Worm (Caenorhabditis elegans) whole organism, L2 larva: ENCODE measurements around the gene F42C5.9.

Source experiments
- C34F6.9 ChIP-seq: fragments of 150-350 bp; optimal IDR thresholded peaks from 2 replicates; lab custom pipeline; 2014; ENCODE audit warnings: missing biosample characterization, missing genetic modification characterization
- F13H6.1 ChIP-seq: sonication (generic microtip); optimal IDR thresholded peaks from 2 replicates; lab custom pipeline; 2016; ENCODE audit warnings: missing genetic modification characterization, missing compliant biosample characterization
- R02D3.7 ChIP-seq: fragments of 150-350 bp; optimal IDR thresholded peaks from 2 replicates; lab custom pipeline; 2014; ENCODE audit warnings: missing biosample characterization, missing genetic modification characterization
- Y55F3AM.14 ChIP-seq: fragments of 200-800 bp; sonication (Bioruptor generic); optimal IDR thresholded peaks from 2 replicates; lab custom pipeline; 2018; ENCODE audit warnings: mild to moderate bottlenecking, missing genetic modification characterization, missing compliant biosample characterization
- ZK546.5 ChIP-seq: sonication (generic microtip); optimal IDR thresholded peaks from 2 replicates; lab custom pipeline; 2017; ENCODE audit warnings: missing biosample characterization, missing genetic modification characterization
- alr-1 ChIP-seq: fragments of 150-350 bp; optimal IDR thresholded peaks from 2 replicates; lab custom pipeline; 2014; ENCODE audit warnings: missing biosample characterization, missing genetic modification characterization
- aly-2 ChIP-seq: fragments of 150-350 bp; optimal IDR thresholded peaks from 2 replicates; lab custom pipeline; 2014; ENCODE audit warnings: missing biosample characterization, missing genetic modification characterization
- ama-1 ChIP-seq: fragments of 150-350 bp; optimal IDR thresholded peaks from 2 replicates; lab custom pipeline; 2018; ENCODE audit warnings: inconsistent platforms
- blmp-1 ChIP-seq: sonication (generic microtip); optimal IDR thresholded peaks from 2 replicates; lab custom pipeline; 2017; ENCODE audit warnings: missing genetic modification characterization, mild to moderate bottlenecking, missing compliant biosample characterization, antibody characterized with exemption, moderate library complexity; ENCODE audit not compliant: insufficient read depth
- ceh-82 ChIP-seq: fragments of 150-350 bp; optimal IDR thresholded peaks from 2 replicates; lab custom pipeline; 2014; ENCODE audit warnings: missing biosample characterization, missing genetic modification characterization
- crh-2 ChIP-seq: sonication (generic microtip); optimal IDR thresholded peaks from 2 replicates; lab custom pipeline; 2017; ENCODE audit warnings: missing biosample characterization, missing genetic modification characterization
- dmd-4 ChIP-seq: sonication (generic microtip); optimal IDR thresholded peaks from 2 replicates; lab custom pipeline; 2017; ENCODE audit warnings: missing biosample characterization, missing genetic modification characterization
- egl-27 ChIP-seq: sonication (generic microtip); optimal IDR thresholded peaks from 3 replicates; lab custom pipeline; 2017; ENCODE audit warnings: missing biosample characterization, missing genetic modification reagents, missing genetic modification characterization
- fos-1 ChIP-seq: fragments of 150-350 bp; optimal IDR thresholded peaks from 2 replicates; lab custom pipeline; 2014; ENCODE audit warnings: missing biosample characterization, missing genetic modification characterization
- gmeb-1 ChIP-seq: fragments of 150-350 bp; optimal IDR thresholded peaks from 2 replicates; lab custom pipeline; 2014; ENCODE audit warnings: missing biosample characterization, missing genetic modification characterization
- lin-13 ChIP-seq: fragments of 150-350 bp; optimal IDR thresholded peaks from 2 replicates; lab custom pipeline; 2014; ENCODE audit warnings: missing biosample characterization, missing genetic modification reagents, missing genetic modification characterization
- lin-39 ChIP-seq: fragments of 150-350 bp; optimal IDR thresholded peaks from 2 replicates; lab custom pipeline; 2014; ENCODE audit warnings: missing biosample characterization, missing genetic modification reagents, missing genetic modification characterization
- mab-5 ChIP-seq: fragments of 150-350 bp; optimal IDR thresholded peaks from 2 replicates; lab custom pipeline; 2014; ENCODE audit warnings: missing biosample characterization, missing genetic modification characterization
- mbf-1 ChIP-seq: sonication (generic microtip); optimal IDR thresholded peaks from 2 replicates; lab custom pipeline; 2017; ENCODE audit warnings: missing biosample characterization, missing genetic modification characterization
- mdl-1 ChIP-seq, 2 experiments: fragments of 150-350 bp in 1 of 2; sonication (generic microtip) in 1 of 2; optimal IDR thresholded peaks; 2 replicates each; lab custom pipeline; 2017; ENCODE audit warnings: missing biosample characterization in 2 of 2, missing genetic modification characterization in 2 of 2
- nhr-10 ChIP-seq: sonication (generic microtip); optimal IDR thresholded peaks from 2 replicates; lab custom pipeline; 2017; ENCODE audit warnings: missing biosample characterization, missing genetic modification characterization
- nhr-12 ChIP-seq: fragments of 150-350 bp; optimal IDR thresholded peaks from 2 replicates; lab custom pipeline; 2014; ENCODE audit warnings: missing biosample characterization, missing genetic modification characterization
- nhr-129 ChIP-seq: fragments of 150-350 bp; optimal IDR thresholded peaks from 2 replicates; lab custom pipeline; 2014; ENCODE audit warnings: missing biosample characterization, missing genetic modification characterization
- nhr-77 ChIP-seq: fragments of 150-350 bp; optimal IDR thresholded peaks from 2 replicates; lab custom pipeline; 2014; ENCODE audit warnings: missing biosample characterization, missing genetic modification characterization
- sem-4 ChIP-seq: fragments of 150-350 bp; optimal IDR thresholded peaks from 2 replicates; lab custom pipeline; 2014; ENCODE audit warnings: missing biosample characterization, missing genetic modification reagents, missing genetic modification characterization
- skn-1 ChIP-seq: sonication (generic microtip); optimal IDR thresholded peaks from 2 replicates; lab custom pipeline; 2017; ENCODE audit warnings: missing biosample characterization, missing genetic modification characterization
- sma-3 ChIP-seq: sonication (generic microtip); optimal IDR thresholded peaks from 2 replicates; lab custom pipeline; 2016; ENCODE audit warnings: missing genetic modification reagents, missing genetic modification characterization, missing compliant biosample characterization
- sma-9 ChIP-seq, 2 experiments: fragments of 150-350 bp in 1 of 2; sonication (generic microtip) in 1 of 2; optimal IDR thresholded peaks; 2 replicates each; lab custom pipeline; 2014 to 2016; ENCODE audit warnings: missing genetic modification characterization in 2 of 2, mild to moderate bottlenecking in 1 of 2, missing biosample characterization in 1 of 2, missing compliant biosample characterization in 1 of 2, missing genetic modification reagents in 1 of 2, moderate library complexity in 1 of 2
- unc-55 ChIP-seq: fragments of 150-350 bp; sonication (generic microtip); optimal IDR thresholded peaks from 3 replicates; lab custom pipeline; 2014; ENCODE audit warnings: missing biosample characterization, missing genetic modification reagents, missing genetic modification characterization
- zag-1 ChIP-seq: fragments of 150-350 bp; optimal IDR thresholded peaks from 2 replicates; lab custom pipeline; 2014; ENCODE audit warnings: missing biosample characterization, missing genetic modification characterization
- ztf-11 ChIP-seq: sonication (generic microtip); optimal IDR thresholded peaks from 2 replicates; lab custom pipeline; 2017; ENCODE audit warnings: missing biosample characterization, missing genetic modification characterization

Gene F42C5.9

DNA sequence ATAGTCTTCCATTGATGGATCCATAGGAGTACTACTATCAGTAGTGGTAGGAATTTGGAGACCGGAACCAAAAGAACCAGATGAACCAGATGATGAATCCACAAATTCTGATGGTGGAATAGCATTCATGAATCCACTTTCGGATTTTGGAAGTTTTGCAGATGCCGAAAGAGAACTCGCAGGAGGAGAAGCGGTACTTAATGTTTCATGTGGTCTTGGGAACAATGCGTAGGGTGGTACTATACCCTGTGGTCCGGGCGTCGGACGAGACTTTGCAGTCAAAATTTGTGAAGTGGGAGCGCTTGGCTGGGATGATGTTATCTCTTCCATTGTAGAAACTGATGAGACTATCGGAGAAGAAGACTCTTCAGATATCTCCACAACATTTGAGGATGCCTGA is 21.1 kb upstream of the F42C5.9 start:
- TF ChIP-seq ceh-82 (tag; lab: Kevin White, UChicago) (no peak), nhr-12 (tag; lab: Kevin White, UChicago) (no peak), crh-2 (tag; lab: Kevin White, UChicago) (no peak), sma-3 (GFP tag; lab: Kevin White, UChicago) (no peak), unc-55 (GFP tag; lab: Kevin White, UChicago) (no peak), mdl-1 (tag; optimal IDR thresholded peaks at IDR 0.05; lab: Kevin White, UChicago) (no peak), zag-1 (tag; lab: Kevin White, UChicago) (no peak), Y55F3AM.14 (GFP tag; lab: Kevin White, UChicago) (no peak)

DNA sequence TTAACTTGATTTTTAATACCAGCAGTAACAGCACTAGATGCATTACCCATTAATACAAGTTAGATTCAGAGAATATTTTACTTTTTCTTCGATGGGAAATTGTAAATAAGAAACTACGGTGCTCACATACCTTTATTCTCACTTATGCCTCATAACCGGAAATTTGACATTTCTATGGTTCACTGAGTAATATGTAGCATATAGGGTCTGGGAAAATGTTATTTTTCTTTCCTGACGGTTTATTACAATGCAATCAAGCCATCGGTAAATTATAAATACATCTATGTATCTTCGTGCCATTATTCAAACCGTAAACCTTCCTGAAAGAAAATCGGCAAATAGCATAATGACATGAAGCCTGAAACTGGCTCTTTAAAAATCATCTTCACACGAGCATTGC is 15.8 kb upstream of the F42C5.9 start, which contains the start of gene ocr-4:
TSS of gene ocr-4 (minus strand) at position 101 of the 400 bp plus-strand sequence.
- TF ChIP-seq Y55F3AM.14 (GFP tag; lab: Kevin White, UChicago) (no peak), egl-27 (tag; lab: Kevin White, UChicago) (no peak), crh-2 (tag; lab: Kevin White, UChicago) (no peak), ceh-82 (tag; lab: Kevin White, UChicago) (no peak), skn-1 (tag; lab: Kevin White, UChicago) (no peak), ama-1 (lab: Kevin White, UChicago) (no peak), sma-3 (GFP tag; lab: Kevin White, UChicago) (no peak), zag-1 (tag; lab: Kevin White, UChicago) (no peak), fos-1 (tag; lab: Kevin White, UChicago) (no peak), lin-39 (tag; lab: Kevin White, UChicago) (no peak), mbf-1 (tag; lab: Kevin White, UChicago) (no peak)
- TF ChIP-seq, all 48 proteins: peak for 0

DNA sequence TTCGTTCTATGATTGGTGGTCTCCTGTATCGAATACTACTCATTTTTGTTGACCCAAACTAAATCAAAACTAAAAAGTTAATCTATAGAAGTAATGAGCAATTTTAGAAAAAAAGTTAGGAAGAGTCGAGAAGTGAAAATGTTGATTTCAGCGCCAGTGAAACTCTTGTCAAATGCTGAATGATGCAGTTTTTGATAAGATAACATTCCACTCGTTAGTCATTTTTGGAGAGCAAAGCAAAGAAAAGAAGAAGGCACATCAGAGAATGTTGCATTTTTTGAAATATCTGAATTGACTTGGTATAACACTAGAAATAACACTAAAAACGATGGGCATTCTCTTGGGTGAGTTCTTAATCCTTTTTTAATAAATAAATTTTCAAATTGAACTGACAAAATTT is 12.0 kb upstream of the F42C5.9 start, which contains the start of gene sqst-2:
TSS of gene sqst-2 (minus strand) at position 58 of the 400 bp plus-strand sequence.
- no peak for TF ChIP-seq nhr-77 (tag; lab: Kevin White, UChicago)
- no peak for TF ChIP-seq aly-2 (tag; lab: Kevin White, UChicago)
- TF ChIP-seq fos-1 (tag; lab: Kevin White, UChicago): peak; percentile 89
- TF ChIP-seq zag-1 (tag; lab: Kevin White, UChicago): no peak
- no peak for TF ChIP-seq gmeb-1 (tag; lab: Kevin White, UChicago)
- no peak for TF ChIP-seq skn-1 (tag; lab: Kevin White, UChicago)
- no peak for TF ChIP-seq lin-13

DNA sequence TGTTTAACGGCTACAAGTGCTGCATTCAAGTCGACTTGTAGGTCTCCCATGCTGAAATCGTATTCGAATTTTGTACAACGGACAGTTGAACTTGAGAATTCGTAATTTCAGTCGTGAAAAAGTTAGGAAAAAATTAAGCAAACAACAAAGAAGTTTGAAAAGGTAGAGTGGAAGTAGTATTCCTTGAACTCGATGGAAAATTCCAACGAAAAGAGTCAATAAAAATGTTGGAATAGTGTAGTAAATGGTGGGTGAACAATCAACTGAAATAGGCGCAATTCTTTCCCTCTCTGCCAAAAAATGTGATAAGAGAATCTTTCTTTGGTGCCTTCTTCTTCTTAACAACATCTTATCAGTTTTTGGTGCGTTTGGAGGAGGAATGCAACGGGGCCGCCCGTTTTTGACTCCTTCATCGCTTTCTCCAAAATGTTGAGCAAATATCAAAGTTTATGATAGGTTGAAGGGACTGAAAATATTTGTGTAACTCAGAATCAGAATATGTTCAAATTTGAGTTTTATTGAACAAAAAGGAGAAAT is 9.8 kb upstream of the F42C5.9 start, which contains the start of gene ifo-1:
TSS of gene ifo-1 (minus strand) at position 51 of the 537 bp plus-strand sequence.
- TF ChIP-seq nhr-77 (tag; lab: Kevin White, UChicago) (no peak), dmd-4 (tag; lab: Kevin White, UChicago) (no peak), ZK546.5 (tag; lab: Kevin White, UChicago) (no peak), zag-1 (tag; lab: Kevin White, UChicago) (no peak), crh-2 (tag; lab: Kevin White, UChicago) (peak; percentile 62), F13H6.1 (tag; lab: Kevin White, UChicago) (no peak), mbf-1 (tag; lab: Kevin White, UChicago) (no peak), sem-4 (tag; lab: Kevin White, UChicago) (no peak), aly-2 (tag; lab: Kevin White, UChicago) (no peak), blmp-1 (tag; lab: Kevin White, UChicago) (no peak), sma-9 (GFP tag; optimal IDR thresholded peaks at IDR 0.05; lab: Kevin White, UChicago) (peak; percentile 29), sma-9 (tag; optimal IDR thresholded peaks at IDR 0.05; lab: Kevin White, UChicago) (no peak), egl-27 (tag; lab: Kevin White, UChicago) (no peak), ztf-11 (tag; lab: Kevin White, UChicago) (no peak), lin-39 (tag; lab: Kevin White, UChicago) (no peak), nhr-129 (tag; lab: Kevin White, UChicago) (no peak), alr-1 (no peak), gmeb-1 (tag; lab: Kevin White, UChicago) (peak; percentile 35), R02D3.7 (no peak), sma-3 (GFP tag; lab: Kevin White, UChicago) (no peak), C34F6.9 (tag; lab: Kevin White, UChicago) (no peak), mab-5 (no peak), lin-13 (no peak), nhr-12 (tag; lab: Kevin White, UChicago) (no peak), nhr-10 (tag; lab: Kevin White, UChicago) (no peak), fos-1 (tag; lab: Kevin White, UChicago) (peak; percentile 98)
